Fruit fly (Drosophila melanogaster): ENCODE measurements around the gene cv-d.
A peak's percentile ranks its signal among the peaks of the same experiment; 100 is the strongest.

cv-d gene

dm6 chr3R:15816276-15816675, 37.1 kb downstream of the cv-d start (continued):
- TF ChIP-seq fd96Cb (tag; optimal IDR thresholded peaks at IDR 0.05) (peak; percentile 9), ems (GFP tag; optimal IDR thresholded peaks at IDR 0.05) (no peak), CG12769 (tag; optimal IDR thresholded peaks at IDR 0.05) (no peak), Fer3 (tag; optimal IDR thresholded peaks at IDR 0.05) (no peak), E2f1 (GFP tag; IDR thresholded peaks at IDR 0.05) (peak; percentile 43), run (tag; optimal IDR thresholded peaks at IDR 0.05) (no peak), ind (GFP tag; optimal IDR thresholded peaks at IDR 0.05) (peak; percentile 17), disco-r (GFP tag; optimal IDR thresholded peaks at IDR 0.05) (no peak), vvl (GFP tag; IDR thresholded peaks at IDR 0.05) (peak; percentile 29), CG31224 (GFP tag; IDR thresholded peaks at IDR 0.05) (no peak), CG10654 (GFP tag; optimal IDR thresholded peaks at IDR 0.05) (no peak), zfh1 (GFP tag; IDR thresholded peaks at IDR 0.05) (peak; percentile 65; the same call in 1 of the 3 replicates), CG10959 (GFP tag; IDR thresholded peaks at IDR 0.05) (peak; percentile 53; the same call in 1 of the 2 replicates), CG10366 (GFP tag; IDR thresholded peaks at IDR 0.05) (peak; percentile 31; the same call in 1 of the 2 replicates), Chrac-16 (GFP tag; optimal IDR thresholded peaks at IDR 0.05) (no peak), Ptx1 (GFP tag; IDR thresholded peaks at IDR 0.05) (0 out of 2 replicates have a peak, but pooled peaks have one; percentile 22), pnt (GFP tag; optimal IDR thresholded peaks at IDR 0.05) (peak; percentile 29), CG34422 (GFP tag; IDR thresholded peaks at IDR 0.05) (peak; percentile 52; the same call in 1 of the 3 replicates), slbo (GFP tag; IDR thresholded peaks at IDR 0.05) (no peak), chn (GFP tag; optimal IDR thresholded peaks at IDR 0.05) (peak; percentile 43), Gug (GFP tag; IDR thresholded peaks at IDR 0.05) (peak; percentile 19; the same call in 1 of the 4 replicates), prd (optimal IDR thresholded peaks at IDR 0.05) (no peak), prd (GFP tag; IDR thresholded peaks at IDR 0.05) (peak; percentile 76; the same call in 2 of the 3 replicates), D19B (GFP tag; optimal IDR thresholded peaks at IDR 0.05) (peak; percentile 45), ttk (GFP tag; IDR thresholded peaks at IDR 0.05) (peak; percentile 50; the same call in 1 of the 2 replicates), fu2 (GFP tag; optimal IDR thresholded peaks at IDR 0.05) (no peak), CG4282 (GFP tag; optimal IDR thresholded peaks at IDR 0.05) (no peak), ara (GFP tag; IDR thresholded peaks at IDR 0.05) (peak; percentile 56), Xbp1 (GFP tag; optimal IDR thresholded peaks at IDR 0.05) (peak; percentile 37), CG10979 (tag; optimal IDR thresholded peaks at IDR 0.05) (peak; percentile 1), CrebB (tag; optimal IDR thresholded peaks at IDR 0.05) (no peak), CG2199 (GFP tag; IDR thresholded peaks at IDR 0.05) (peak; percentile 13; the same call in 1 of the 3 replicates), CG30431 (GFP tag; optimal IDR thresholded peaks at IDR 0.05) (no peak), wdn (GFP tag; IDR thresholded peaks at IDR 0.05) (0 out of 2 replicates have a peak, but pooled peaks have one; percentile 5), Side (GFP tag; optimal IDR thresholded peaks at IDR 0.05) (peak; percentile 7), CG16863 (GFP tag; optimal IDR thresholded peaks at IDR 0.05) (peak; percentile 6), CG4404 (GFP tag; IDR thresholded peaks at IDR 0.05) (peak; percentile 48), ATbp (GFP tag; optimal IDR thresholded peaks at IDR 0.05) (peak; percentile 1), CG11093 (GFP tag; IDR thresholded peaks at IDR 0.05) (no peak), tgo (GFP tag; IDR thresholded peaks at IDR 0.05) (0 out of 3 replicates have a peak, but pooled peaks have one; percentile 13), dysf (GFP tag; IDR thresholded peaks at IDR 0.05) (peak; percentile 44; the same call in 1 of the 3 replicates), Rx (GFP tag; IDR thresholded peaks at IDR 0.05) (peak; percentile 47; the same call in 1 of the 2 replicates), Drgx (GFP tag; IDR thresholded peaks at IDR 0.05) (peak; percentile 46; the same call in 1 of the 2 replicates), lola (GFP tag; optimal IDR thresholded peaks at IDR 0.05) (no peak), CG5245 (GFP tag; optimal IDR thresholded peaks at IDR 0.05) (peak; percentile 1), CG10267 (tag; optimal IDR thresholded peaks at IDR 0.05) (no peak), Hsf (GFP tag; optimal IDR thresholded peaks at IDR 0.05) (peak; percentile 8), CG6689 (GFP tag; IDR thresholded peaks at IDR 0.05) (0 out of 2 replicates have a peak, but pooled peaks have one; percentile 34), CG17328 (GFP tag; IDR thresholded peaks at IDR 0.05) (peak; percentile 56), lilli (GFP tag; optimal IDR thresholded peaks at IDR 0.05) (peak; percentile 28), CG12155 (GFP tag; optimal IDR thresholded peaks at IDR 0.05) (no peak), dan (GFP tag; IDR thresholded peaks at IDR 0.05) (peak; percentile 21; the same call in 1 of the 2 replicates)
